Worm (Caenorhabditis elegans): ENCODE measurements around the gene B0222.1.

- no peak for TF ChIP-seq ama-1 (optimal IDR thresholded peaks at IDR 0.05)
- no peak for TF ChIP-seq F13C5.2 (tag; optimal IDR thresholded peaks at IDR 0.05)
- no peak for TF ChIP-seq flt-1 (GFP tag; IDR thresholded peaks at IDR 0.05)
- TF ChIP-seq tra-4 (tag; optimal IDR thresholded peaks at IDR 0.05): no peak
- no peak for TF ChIP-seq sea-1 (GFP tag; conservative IDR thresholded peaks at IDR 0.05)
- TF ChIP-seq hmbx-1 (tag; optimal IDR thresholded peaks at IDR 0.05): no peak
- no peak for TF ChIP-seq aly-1 (tag; optimal IDR thresholded peaks at IDR 0.05)
- TF ChIP-seq ceh-13 (GFP tag; optimal IDR thresholded peaks at IDR 0.05): no peak
- no peak for TF ChIP-seq scrt-1 (GFP tag; IDR thresholded peaks at IDR 0.05)
These were observed 22.1 kb upstream of the B0222.1 start for ce11 chrV:9111957-9112356.
